Fruit fly (Drosophila melanogaster): Measurements from ENCODE around the gene wus.
A peak's percentile ranks its signal among the peaks of the same experiment; 100 is the strongest.

The wus gene

DNA sequence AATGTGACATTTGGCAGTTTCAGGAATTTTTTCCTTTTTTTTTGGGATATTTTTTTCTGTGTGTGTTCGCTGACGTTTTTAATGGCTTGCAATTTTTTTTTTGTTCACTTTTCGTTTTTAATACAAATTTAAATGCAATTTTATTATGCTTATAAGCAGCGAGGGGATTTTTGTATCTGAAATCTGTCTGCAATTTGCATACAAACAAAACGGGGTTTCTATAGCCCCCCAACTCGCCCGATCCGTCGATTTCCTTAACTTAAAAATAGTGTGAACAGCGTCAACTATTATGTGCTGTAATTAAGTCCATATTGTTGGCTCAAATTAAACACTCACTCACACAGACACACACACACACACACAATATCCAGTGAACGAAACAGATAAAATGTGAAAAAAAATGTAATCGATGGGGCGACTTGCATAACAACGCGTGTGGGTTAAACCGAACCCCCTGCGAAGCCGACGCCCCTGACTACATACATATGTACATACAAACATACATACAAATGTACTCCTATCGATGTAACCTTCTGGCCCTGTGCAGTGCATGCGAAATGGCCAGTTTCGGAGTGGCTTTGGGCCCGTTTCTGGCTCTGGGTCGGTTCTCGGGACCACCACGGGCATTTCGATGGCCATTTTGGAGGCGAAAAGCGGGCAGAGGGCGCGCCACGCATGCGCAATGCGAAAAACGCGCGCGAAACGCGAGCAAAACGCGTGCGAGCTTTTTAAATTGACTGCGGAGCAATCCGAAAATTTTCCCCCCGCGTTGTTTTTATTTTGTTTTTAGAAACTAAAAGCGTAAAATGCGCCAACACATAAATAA, 8.5 kb downstream of the wus start (continued):
- TF ChIP-seq dac (GFP tag; optimal IDR thresholded peaks at IDR 0.05) = no peak
- TF ChIP-seq CG7368 (GFP tag; optimal IDR thresholded peaks at IDR 0.05) = peak; percentile 2
- TF ChIP-seq Eip78C (GFP tag) = peak; percentile 75
- TF ChIP-seq Sox14 (GFP tag; optimal IDR thresholded peaks at IDR 0.05) = no peak
- TF ChIP-seq achi (GFP tag; optimal IDR thresholded peaks at IDR 0.05) = no peak
- peak; percentile 33 for TF ChIP-seq CG10631 (GFP tag; optimal IDR thresholded peaks at IDR 0.05)
- peak; percentile 50 for TF ChIP-seq CG31627 (GFP tag; optimal IDR thresholded peaks at IDR 0.05)
- TF ChIP-seq salr (GFP tag; optimal IDR thresholded peaks at IDR 0.05) = no peak
- no peak for TF ChIP-seq Eip93F (GFP tag; optimal IDR thresholded peaks at IDR 0.05)
- peak; percentile 33 for TF ChIP-seq Ets96B (tag; optimal IDR thresholded peaks at IDR 0.05)
- no peak for TF ChIP-seq Ets21C (GFP tag; optimal IDR thresholded peaks at IDR 0.05)
- TF ChIP-seq CG10669 (GFP tag; optimal IDR thresholded peaks at IDR 0.05) = peak; percentile 13
- TF ChIP-seq pdm3 (GFP tag; optimal IDR thresholded peaks at IDR 0.05) = peak; percentile 2
- TF ChIP-seq CG8632 (GFP tag; optimal IDR thresholded peaks at IDR 0.05) = peak; percentile 8
- TF ChIP-seq CG15336 (GFP tag; IDR thresholded peaks at IDR 0.05) = no peak
- no peak for TF ChIP-seq fkh (GFP tag; optimal IDR thresholded peaks at IDR 0.05)
- TF ChIP-seq CG11294 (GFP tag; IDR thresholded peaks at IDR 0.05) = no peak
- TF ChIP-seq acj6 (GFP tag; optimal IDR thresholded peaks at IDR 0.05) = no peak
- no peak for TF ChIP-seq Blimp-1 (GFP tag; optimal IDR thresholded peaks at IDR 0.05)
- TF ChIP-seq svp (GFP tag) = peak; percentile 80
- TF ChIP-seq CG6854 (GFP tag; optimal IDR thresholded peaks at IDR 0.05) = no peak
- peak; percentile 22 for TF ChIP-seq CG34406 (GFP tag; optimal IDR thresholded peaks at IDR 0.05)
- TF ChIP-seq Hr39 (GFP tag; optimal IDR thresholded peaks at IDR 0.05) = peak; percentile 47
- peak; percentile 37 for TF ChIP-seq lz (GFP tag; optimal IDR thresholded peaks at IDR 0.05)
- no peak for TF ChIP-seq net (GFP tag; optimal IDR thresholded peaks at IDR 0.05)
- TF ChIP-seq Met (GFP tag; optimal IDR thresholded peaks at IDR 0.05) = peak; percentile 30
- no peak for TF ChIP-seq eg (GFP tag; IDR thresholded peaks at IDR 0.05)
- TF ChIP-seq fd59A (GFP tag; optimal IDR thresholded peaks at IDR 0.05) = peak; percentile 25
- TF ChIP-seq CG11902 (GFP tag; optimal IDR thresholded peaks at IDR 0.05) = no peak
- TF ChIP-seq CG32006 (GFP tag; optimal IDR thresholded peaks at IDR 0.05) = no peak
- no peak for TF ChIP-seq spab (GFP tag; optimal IDR thresholded peaks at IDR 0.05)
- no peak for TF ChIP-seq CG8119 (GFP tag; IDR thresholded peaks at IDR 0.05)
- TF ChIP-seq topi (GFP tag; optimal IDR thresholded peaks at IDR 0.05) = peak; percentile 24

DNA sequence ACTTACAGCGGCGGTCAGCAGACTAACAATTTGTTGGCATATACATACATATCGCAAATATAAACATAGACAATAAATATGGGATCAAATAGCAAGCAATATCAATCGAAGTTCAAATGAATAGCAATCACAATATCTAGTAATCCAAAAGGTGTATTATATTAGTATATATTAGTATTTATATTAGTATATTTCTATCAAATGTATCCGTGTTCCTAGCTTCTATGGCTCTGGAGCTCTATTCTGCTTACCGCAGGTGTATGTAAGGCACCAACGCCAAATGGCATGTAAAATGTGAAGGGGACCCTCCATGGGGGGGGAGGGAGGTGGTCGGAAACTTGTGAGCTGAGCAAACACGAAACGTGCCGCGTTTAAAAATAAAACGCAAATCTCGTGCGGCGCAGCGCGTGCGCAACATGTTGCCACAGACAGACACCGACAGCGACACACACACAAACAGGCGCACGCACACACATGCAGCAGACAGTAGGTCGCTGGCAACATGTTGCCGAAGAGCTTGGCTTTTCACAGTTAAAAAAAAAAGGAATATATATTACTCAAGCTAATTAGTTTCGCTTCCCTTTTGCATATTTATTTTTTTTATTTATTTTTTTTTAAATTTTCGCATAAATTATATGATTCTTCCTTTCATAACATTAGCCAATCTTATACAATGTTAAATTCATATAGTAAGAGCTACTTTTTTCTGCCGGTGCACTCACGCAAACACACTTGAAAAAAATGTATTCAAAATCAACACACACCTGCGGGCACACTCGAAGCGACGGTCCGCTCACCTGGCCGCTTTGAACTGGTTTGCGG, 10.0 kb downstream of the wus start:
- TF ChIP-seq CG10669 (GFP tag; optimal IDR thresholded peaks at IDR 0.05) (peak; percentile 63), Sox14 (GFP tag; optimal IDR thresholded peaks at IDR 0.05) (peak; percentile 23), Sox15 (GFP tag; optimal IDR thresholded peaks at IDR 0.05) (no peak), CG16779 (tag; optimal IDR thresholded peaks at IDR 0.05) (peak; percentile 54), CG6163 (GFP tag; IDR thresholded peaks at IDR 0.05) (peak; percentile 73), eg (GFP tag; IDR thresholded peaks at IDR 0.05) (peak; percentile 84), Eip93F (GFP tag; optimal IDR thresholded peaks at IDR 0.05) (peak; percentile 18), Hr38 (GFP tag; optimal IDR thresholded peaks at IDR 0.05) (no peak), net (GFP tag; optimal IDR thresholded peaks at IDR 0.05) (peak; percentile 37), CG10631 (GFP tag; optimal IDR thresholded peaks at IDR 0.05) (peak; percentile 76), CG11294 (GFP tag; IDR thresholded peaks at IDR 0.05) (peak; percentile 70; the same call in 1 of the 2 replicates), Hr4 (GFP tag; optimal IDR thresholded peaks at IDR 0.05) (peak; percentile 73), OdsH (GFP tag; optimal IDR thresholded peaks at IDR 0.05) (peak; percentile 75), dsx (GFP tag; optimal IDR thresholded peaks at IDR 0.05; ENCODE audit: poor library complexity, severe bottlenecking) (peak; percentile 85), Hr39 (GFP tag; optimal IDR thresholded peaks at IDR 0.05) (peak; percentile 36), Eip75B (GFP tag; optimal IDR thresholded peaks at IDR 0.05) (peak; percentile 77), CG4318 (GFP tag; optimal IDR thresholded peaks at IDR 0.05) (peak; percentile 43), salr (GFP tag; optimal IDR thresholded peaks at IDR 0.05) (peak; percentile 37 to 64), acj6 (GFP tag; optimal IDR thresholded peaks at IDR 0.05) (peak; percentile 75), svp (GFP tag) (peak; percentile 81), Sox102F (GFP tag; optimal IDR thresholded peaks at IDR 0.05) (peak; percentile 36), CG6792 (GFP tag; optimal IDR thresholded peaks at IDR 0.05) (peak; percentile 58), Blimp-1 (GFP tag; optimal IDR thresholded peaks at IDR 0.05) (peak; percentile 56), CG3032 (tag; optimal IDR thresholded peaks at IDR 0.05) (peak; percentile 73), CG1621 (tag; optimal IDR thresholded peaks at IDR 0.05) (peak; percentile 43), CG15336 (GFP tag; IDR thresholded peaks at IDR 0.05) (peak; percentile 86), esn (GFP tag; optimal IDR thresholded peaks at IDR 0.05) (peak; percentile 68)

All from whole organism, prepupa.